Fruit fly (Drosophila melanogaster): Measurements from ENCODE around the gene Arts.
A peak's percentile ranks its signal among the peaks of the same experiment; 100 is the strongest.

The Arts gene

DNA sequence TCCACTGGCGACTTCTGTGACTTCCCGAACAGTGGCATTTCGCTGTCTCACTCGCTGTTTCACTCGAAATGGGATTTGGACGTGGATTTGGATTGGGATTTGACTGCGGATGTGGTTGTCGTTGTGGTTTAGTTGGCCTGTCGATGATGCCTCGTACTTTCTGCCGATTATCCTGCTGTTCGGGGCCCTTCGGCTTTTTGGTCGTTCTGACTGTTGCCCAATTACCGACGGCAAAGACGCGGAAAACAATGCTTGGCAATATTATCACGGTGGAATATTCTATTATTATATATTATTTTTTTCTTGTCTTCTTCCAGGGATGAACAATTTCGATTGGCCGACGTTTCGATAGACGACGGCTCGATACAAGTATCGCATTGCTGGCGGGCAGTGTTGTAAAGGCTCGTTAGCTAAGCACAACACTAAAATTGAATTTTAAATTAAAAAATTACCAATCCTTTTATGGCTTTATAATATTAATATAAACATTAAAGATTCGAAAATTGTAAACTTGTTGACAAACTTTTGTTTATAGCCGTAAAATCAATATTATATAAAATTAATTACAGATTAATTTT lies 12.6 kb downstream of the Arts start, which contains the start of gene Mo25 (continued):
- no peak for TF ChIP-seq corto (GFP tag; optimal IDR thresholded peaks at IDR 0.05)
- TF ChIP-seq CG13775 (GFP tag; optimal IDR thresholded peaks at IDR 0.05): peak; percentile 35
- no peak for TF ChIP-seq dan (GFP tag; IDR thresholded peaks at IDR 0.05)
- peak; percentile 52 for TF ChIP-seq CG4424 (GFP tag; optimal IDR thresholded peaks at IDR 0.05)
- TF ChIP-seq Doc2 (GFP tag; IDR thresholded peaks at IDR 0.05): no peak
- TF ChIP-seq disco-r (GFP tag; optimal IDR thresholded peaks at IDR 0.05): no peak
- no peak for TF ChIP-seq wek (GFP tag; optimal IDR thresholded peaks at IDR 0.05)
- no peak for TF ChIP-seq rib (GFP tag; IDR thresholded peaks at IDR 0.05)
- no peak for TF ChIP-seq Usf (GFP tag; optimal IDR thresholded peaks at IDR 0.05)
- TF ChIP-seq HmgD (GFP tag; optimal IDR thresholded peaks at IDR 0.05): no peak
- peak; percentile 36; the same call in 1 of the 2 replicates for TF ChIP-seq CG31441 (GFP tag; IDR thresholded peaks at IDR 0.05)
- no peak for TF ChIP-seq CG12942 (GFP tag; optimal IDR thresholded peaks at IDR 0.05)
- peak; percentile 67 for TF ChIP-seq CG2120 (GFP tag; optimal IDR thresholded peaks at IDR 0.05)
- peak; percentile 41 for TF ChIP-seq zen (tag; optimal IDR thresholded peaks at IDR 0.05)
- TF ChIP-seq sim (GFP tag; IDR thresholded peaks at IDR 0.05): no peak
- TF ChIP-seq jing (GFP tag; optimal IDR thresholded peaks at IDR 0.05): no peak
- TF ChIP-seq ac (GFP tag; optimal IDR thresholded peaks at IDR 0.05): no peak
- TF ChIP-seq tup (GFP tag; optimal IDR thresholded peaks at IDR 0.05): no peak
- TF ChIP-seq CG16863 (GFP tag; optimal IDR thresholded peaks at IDR 0.05): no peak
- TF ChIP-seq Nf-YB (GFP tag; optimal IDR thresholded peaks at IDR 0.05): no peak
- 0 out of 2 replicates have a peak, but pooled peaks have one; percentile 16 for TF ChIP-seq E2f1 (GFP tag; IDR thresholded peaks at IDR 0.05)
- peak; percentile 44 for TF ChIP-seq CG17385 (GFP tag; optimal IDR thresholded peaks at IDR 0.05)
- TF ChIP-seq Six4 (GFP tag; optimal IDR thresholded peaks at IDR 0.05): no peak
- TF ChIP-seq PHDP (tag; optimal IDR thresholded peaks at IDR 0.05): peak; percentile 35
- TF ChIP-seq CG9727 (GFP tag; optimal IDR thresholded peaks at IDR 0.05): no peak
- TF ChIP-seq Dref (GFP tag; IDR thresholded peaks at IDR 0.05): peak; percentile 91
- peak; percentile 7 for TF ChIP-seq Abd-B (GFP tag; optimal IDR thresholded peaks at IDR 0.05)
- TF ChIP-seq dpn (GFP tag; optimal IDR thresholded peaks at IDR 0.05): peak in 1 of 2 experiments; percentile 57
- no peak for TF ChIP-seq Antp (GFP tag; optimal IDR thresholded peaks at IDR 0.05)
- peak; percentile 81 for TF ChIP-seq unc-4 (GFP tag; IDR thresholded peaks at IDR 0.05; ENCODE audit: partially characterized antibody)
- no peak for TF ChIP-seq CG5180 (GFP tag; optimal IDR thresholded peaks at IDR 0.05)
- peak; percentile 15 for TF ChIP-seq Blimp-1 (GFP tag; optimal IDR thresholded peaks at IDR 0.05)
- TF ChIP-seq Dfd (GFP tag; optimal IDR thresholded peaks at IDR 0.05): no peak
- no peak for TF ChIP-seq CHES-1-like (GFP tag; optimal IDR thresholded peaks at IDR 0.05)
- peak; percentile 63 for TF ChIP-seq Fer1 (GFP tag; optimal IDR thresholded peaks at IDR 0.05)
- TF ChIP-seq mld (GFP tag; IDR thresholded peaks at IDR 0.05; ENCODE audit: partially characterized antibody): no peak; the same call in 2 of the 3 replicates
- no peak for TF ChIP-seq CG3838 (GFP tag; optimal IDR thresholded peaks at IDR 0.05)
- peak; percentile 14 for TF ChIP-seq CG4820 (GFP tag; optimal IDR thresholded peaks at IDR 0.05)
- peak; percentile 39 for TF ChIP-seq Bteb2 (GFP tag; optimal IDR thresholded peaks at IDR 0.05)
- no peak for TF ChIP-seq CG1792 (GFP tag; optimal IDR thresholded peaks at IDR 0.05)
- TF ChIP-seq ttk (GFP tag; IDR thresholded peaks at IDR 0.05): no peak
- no peak for TF ChIP-seq lab (GFP tag; optimal IDR thresholded peaks at IDR 0.05)
- TF ChIP-seq az2 (GFP tag; optimal IDR thresholded peaks at IDR 0.05): peak; percentile 52
- no peak for TF ChIP-seq p53 (GFP tag; optimal IDR thresholded peaks at IDR 0.05)
- TF ChIP-seq br (optimal IDR thresholded peaks at IDR 0.05): no peak
- no peak for TF ChIP-seq CG1233 (GFP tag; optimal IDR thresholded peaks at IDR 0.05)
- TF ChIP-seq Sin3A (optimal IDR thresholded peaks at IDR 0.05): no peak
- TF ChIP-seq phol (tag; optimal IDR thresholded peaks at IDR 0.05): peak; percentile 40
- no peak for TF ChIP-seq kay (GFP tag; optimal IDR thresholded peaks at IDR 0.05)
- no peak for TF ChIP-seq crc (GFP tag; optimal IDR thresholded peaks at IDR 0.05)
- peak; percentile 50 for TF ChIP-seq grau (tag; optimal IDR thresholded peaks at IDR 0.05)
- TF ChIP-seq dati (GFP tag; IDR thresholded peaks at IDR 0.05): no peak

Data from whole organism, embryonic.